Worm (Caenorhabditis elegans): ENCODE measurements around the gene Y37D8A.6.

- TF ChIP-seq dao-5 (tag; optimal IDR thresholded peaks at IDR 0.05): no peak
- no peak for TF ChIP-seq W03F9.2 (tag; optimal IDR thresholded peaks at IDR 0.05)
Observed at ce11 chrIII:12910365-12910764, 40.3 kb upstream of the Y37D8A.6 start, which contains the start of gene flp-14.
